Worm (Caenorhabditis elegans): ENCODE measurements around the gene R06F6.14.

- TF ChIP-seq pros-1 (tag; optimal IDR thresholded peaks at IDR 0.05): no peak
- no peak for TF ChIP-seq nhr-11 (tag; optimal IDR thresholded peaks at IDR 0.05)
- no peak for TF ChIP-seq ceh-6 (GFP tag; optimal IDR thresholded peaks at IDR 0.05)
- no peak for TF ChIP-seq F13H6.1 (tag; optimal IDR thresholded peaks at IDR 0.05)
- TF ChIP-seq ama-1 (optimal IDR thresholded peaks at IDR 0.05): no peak
- no peak for TF ChIP-seq ttx-3 (tag; optimal IDR thresholded peaks at IDR 0.05)
- TF ChIP-seq ceh-45 (GFP tag; IDR thresholded peaks at IDR 0.05): no peak
- no peak for TF ChIP-seq dve-1 (tag; optimal IDR thresholded peaks at IDR 0.05)
- no peak for TF ChIP-seq ztf-16 (tag; optimal IDR thresholded peaks at IDR 0.05)
- TF ChIP-seq pax-1 (tag; optimal IDR thresholded peaks at IDR 0.05): no peak
- TF ChIP-seq elt-2 (tag; optimal IDR thresholded peaks at IDR 0.05): no peak
- no peak for TF ChIP-seq fkh-6 (tag; optimal IDR thresholded peaks at IDR 0.05)
- TF ChIP-seq Y22D7AL.16 (tag; optimal IDR thresholded peaks at IDR 0.05): no peak
- no peak for TF ChIP-seq lim-6 (tag; optimal IDR thresholded peaks at IDR 0.05)
Measured at ce11 chrII:10829572-10829971, 20.5 kb downstream of the R06F6.14 start.

Measured in whole organism, late embryonic.